Worm (Caenorhabditis elegans) whole organism, midembryonic: Measurements from ENCODE around the gene clec-38.

Source experiments
- T22C8.4 ChIP-seq: fragments of 200-800 bp; sonication (Bioruptor generic); IDR thresholded peaks from 2 replicates; pipeline ENCODE4 v1.3.6; 2022; ENCODE audit warnings: missing genetic modification characterization, missing compliant biosample characterization
- flt-1 ChIP-seq: fragments of 200-800 bp; sonication (Bioruptor generic); IDR thresholded peaks from 2 replicates; pipeline ENCODE4 v1.3.6; 2022; ENCODE audit warnings: missing genetic modification characterization, missing compliant biosample characterization
- ref-1 ChIP-seq: fragments of 200-800 bp; sonication (Bioruptor generic); conservative IDR thresholded peaks from 2 replicates; pipeline ENCODE4 v1.3.6; 2022; ENCODE audit warnings: missing genetic modification reagents, missing genetic modification characterization, missing compliant biosample characterization
- tab-1 ChIP-seq: fragments of 200-800 bp; sonication (Bioruptor generic); IDR thresholded peaks from 2 replicates; pipeline ENCODE4 v1.3.6; 2022; ENCODE audit warnings: missing genetic modification characterization, missing compliant biosample characterization
- ztf-23 ChIP-seq: fragments of 200-800 bp; sonication (Bioruptor generic); IDR thresholded peaks from 2 replicates; pipeline ENCODE4 v1.3.6; 2022; ENCODE audit warnings: missing genetic modification reagents, missing genetic modification characterization, missing compliant biosample characterization

DNA sequence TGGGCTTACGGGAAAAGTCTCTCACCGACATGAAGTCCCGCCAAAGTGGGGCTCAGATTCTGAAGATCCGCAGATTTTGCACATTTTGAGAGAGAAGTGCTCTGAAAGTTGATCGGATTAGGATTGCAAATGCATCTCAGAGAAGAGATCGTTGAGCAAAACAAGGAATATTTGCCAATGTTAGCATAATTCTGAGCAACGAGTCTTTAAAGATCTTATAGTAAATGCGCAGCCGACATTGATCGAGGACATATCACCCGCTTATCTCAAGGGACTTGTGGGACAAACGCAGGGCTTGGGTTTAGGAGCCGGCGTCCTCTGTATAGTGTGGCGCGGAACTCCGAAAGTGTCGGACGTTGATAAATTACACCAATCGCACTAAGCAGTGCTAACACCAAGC lies 11.7 kb downstream of the clec-38 start, which contains the start of gene nhr-112:
- no peak for TF ChIP-seq tab-1 (GFP tag; lab: Robert Waterston, UW)
- no peak for TF ChIP-seq flt-1 (GFP tag; lab: Robert Waterston, UW)
- TF ChIP-seq ref-1 (GFP tag; lab: Robert Waterston, UW), result no peak
- no peak for TF ChIP-seq ztf-23
- no peak for TF ChIP-seq T22C8.4
